Worm (Caenorhabditis elegans) whole organism, L4 larva: ENCODE results near the gene nuo-4.

Experiments used
- F37D6.2 ChIP-seq: sonication (generic microtip); optimal IDR thresholded peaks from 2 replicates; lab custom pipeline; 2016; ENCODE audit warnings: mild to moderate bottlenecking, missing genetic modification characterization, missing compliant biosample characterization
- F44E2.7 ChIP-seq: fragments of 200-800 bp; sonication (Bioruptor generic); IDR thresholded peaks from 2 replicates; pipeline ENCODE4 v2.1.2; 2022; ENCODE audit warnings: missing genetic modification characterization, missing compliant biosample characterization
- T20F7.1 ChIP-seq: fragments of 200-800 bp; sonication (Bioruptor generic); optimal IDR thresholded peaks from 2 replicates; lab custom pipeline; 2018; ENCODE audit warnings: mild to moderate bottlenecking, missing genetic modification characterization, missing compliant biosample characterization
- Y48G9A.11 ChIP-seq: fragments of 200-800 bp; sonication (Bioruptor generic); IDR thresholded peaks from 2 replicates; pipeline ENCODE4 v1.3.6; 2022; ENCODE audit warnings: missing genetic modification reagents, missing genetic modification characterization, missing compliant biosample characterization
- ZK337.2 ChIP-seq: fragments of 200-800 bp; sonication (Bioruptor generic); IDR thresholded peaks from 2 replicates; pipeline ENCODE4 v1.3.6; 2022; ENCODE audit warnings: missing genetic modification reagents, missing genetic modification characterization, missing compliant biosample characterization
- ceh-62 ChIP-seq: sonication (generic microtip); optimal IDR thresholded peaks from 2 replicates; lab custom pipeline; 2017; ENCODE audit warnings: missing biosample characterization, missing genetic modification characterization
- cey-2 ChIP-seq: sonication (generic microtip); optimal IDR thresholded peaks from 3 replicates; lab custom pipeline; 2017; ENCODE audit warnings: missing genetic modification characterization, mild to moderate bottlenecking, missing compliant biosample characterization, antibody characterized with exemption, borderline replicate concordance; ENCODE audit not compliant: insufficient read depth
- daf-12 ChIP-seq: fragments of 150-350 bp; optimal IDR thresholded peaks from 2 replicates; lab custom pipeline; 2014; ENCODE audit warnings: missing biosample characterization, missing genetic modification reagents, missing genetic modification characterization
- daf-16 ChIP-seq, 3 experiments: sonication (generic microtip); optimal IDR thresholded peaks; 2 replicates each; lab custom pipeline; 2016 to 2017; ENCODE audit warnings: missing genetic modification characterization in 3 of 3, missing genetic modification reagents in 3 of 3, mild to moderate bottlenecking in 2 of 3, missing compliant biosample characterization in 2 of 3, missing biosample characterization in 1 of 3, moderate library complexity in 1 of 3
- dmd-6 ChIP-seq: fragments of 200-800 bp; sonication (Bioruptor generic); IDR thresholded peaks from 2 replicates; pipeline ENCODE4 v1.3.6; 2022; ENCODE audit warnings: missing genetic modification reagents, missing genetic modification characterization, missing compliant biosample characterization
- dmd-9 ChIP-seq: fragments of 200-800 bp; sonication (Bioruptor generic); IDR thresholded peaks from 2 replicates; pipeline ENCODE4 v1.3.6; 2022; ENCODE audit warnings: missing genetic modification reagents, missing genetic modification characterization, missing compliant biosample characterization
- dpl-1 ChIP-seq: fragments of 150-350 bp; optimal IDR thresholded peaks from 2 replicates; lab custom pipeline; 2014; ENCODE audit warnings: missing biosample characterization, missing genetic modification reagents, missing genetic modification characterization
- egl-27 ChIP-seq: sonication (generic microtip); optimal IDR thresholded peaks from 3 replicates; lab custom pipeline; 2017; ENCODE audit warnings: missing biosample characterization, missing genetic modification reagents, missing genetic modification characterization
- hif-1 ChIP-seq, 2 experiments: sonication (generic microtip); optimal IDR thresholded peaks; 2 replicates each; lab custom pipeline; 2016 to 2017; ENCODE audit warnings: missing compliant biosample characterization in 2 of 2, missing genetic modification characterization in 2 of 2, missing genetic modification reagents in 2 of 2, missing genotype in 2 of 2, mild to moderate bottlenecking in 1 of 2
- lin-13 ChIP-seq: fragments of 150-350 bp; optimal IDR thresholded peaks from 2 replicates; lab custom pipeline; 2014; ENCODE audit warnings: missing biosample characterization, missing genetic modification reagents, missing genetic modification characterization
- lin-15B ChIP-seq: fragments of 150-350 bp; sonication (generic microtip); optimal IDR thresholded peaks from 3 replicates; lab custom pipeline; 2014; ENCODE audit warnings: missing biosample characterization, missing genetic modification characterization
- lin-29 ChIP-seq: fragments of 200-800 bp; sonication (Bioruptor generic); IDR thresholded peaks from 2 replicates; pipeline ENCODE4 v1.3.6; 2022; ENCODE audit warnings: missing genetic modification reagents, missing genetic modification characterization, missing compliant biosample characterization
- lin-39 ChIP-seq: fragments of 150-350 bp; optimal IDR thresholded peaks from 2 replicates; lab custom pipeline; 2014; ENCODE audit warnings: missing biosample characterization, missing genetic modification reagents, missing genetic modification characterization
- lsy-2 ChIP-seq, 2 experiments: fragments of 150-350 bp in 1 of 2; sonication (generic microtip) in 1 of 2; optimal IDR thresholded peaks; 2 replicates each; lab custom pipeline; 2014 to 2017; ENCODE audit warnings: missing biosample characterization in 2 of 2, missing genetic modification characterization in 2 of 2
- madf-5 ChIP-seq, 2 experiments: fragments of 200-800 bp; sonication (Bioruptor generic); IDR thresholded peaks; 2 replicates each; pipeline ENCODE4 v1.3.6; 2022; ENCODE audit warnings: missing compliant biosample characterization in 2 of 2, missing genetic modification characterization in 2 of 2
- mdt-29 ChIP-seq: fragments of 200-800 bp; sonication (Bioruptor generic); IDR thresholded peaks from 2 replicates; pipeline ENCODE4 v1.3.6; 2022; ENCODE audit warnings: missing genetic modification reagents, missing genetic modification characterization, missing compliant biosample characterization
- mes-2 ChIP-seq: sonication (generic microtip); optimal IDR thresholded peaks from 2 replicates; lab custom pipeline; 2016; ENCODE audit warnings: missing genotype, mild to moderate bottlenecking, missing genetic modification characterization, missing compliant biosample characterization; ENCODE audit not compliant: poor library complexity, severe bottlenecking
- mxl-2 ChIP-seq: fragments of 200-800 bp; sonication (Bioruptor generic); conservative IDR thresholded peaks from 2 replicates; pipeline ENCODE4 v1.3.6; 2022; ENCODE audit warnings: missing genetic modification reagents, missing genetic modification characterization, missing compliant biosample characterization
- mxl-3 ChIP-seq: fragments of 200-800 bp; sonication (Bioruptor generic); optimal IDR thresholded peaks from 2 replicates; lab custom pipeline; 2018; ENCODE audit warnings: mild to moderate bottlenecking, missing genetic modification characterization, missing compliant biosample characterization
- nhr-237 ChIP-seq: sonication (generic microtip); optimal IDR thresholded peaks from 2 replicates; lab custom pipeline; 2017; ENCODE audit warnings: missing biosample characterization, missing genetic modification characterization
- nhr-42 ChIP-seq: fragments of 200-800 bp; sonication (Bioruptor generic); IDR thresholded peaks from 2 replicates; pipeline ENCODE4 v1.3.6; 2022; ENCODE audit warnings: missing genetic modification characterization, missing compliant biosample characterization
- nhr-6 ChIP-seq: fragments of 150-350 bp; optimal IDR thresholded peaks from 2 replicates; lab custom pipeline; 2014; ENCODE audit warnings: missing biosample characterization, missing genetic modification characterization
- nhr-76 ChIP-seq: fragments of 150-350 bp; optimal IDR thresholded peaks from 2 replicates; lab custom pipeline; 2014; ENCODE audit warnings: missing biosample characterization, missing genetic modification characterization
- nhr-77 ChIP-seq: fragments of 150-350 bp; optimal IDR thresholded peaks from 2 replicates; lab custom pipeline; 2014; ENCODE audit warnings: missing biosample characterization, missing genetic modification characterization
- pha-4 ChIP-seq, 2 experiments: fragments of 150-350 bp in 1 of 2; fragments of 200-800 bp in 1 of 2; sonication (Bioruptor generic) in 1 of 2; IDR thresholded peaks in 1 of 2; optimal IDR thresholded peaks in 1 of 2; 2 replicates each; pipeline versions ENCODE4 v1.3.6 to Lab custom; 2014 to 2022; ENCODE audit warnings: missing genetic modification characterization in 2 of 2, missing genetic modification reagents in 2 of 2, missing biosample characterization in 1 of 2, missing compliant biosample characterization in 1 of 2
- php-3 ChIP-seq: fragments of 200-800 bp; sonication (Bioruptor generic); IDR thresholded peaks from 2 replicates; pipeline ENCODE4 v1.3.6; 2022; ENCODE audit warnings: missing genetic modification reagents, missing genetic modification characterization, missing compliant biosample characterization
- spr-3 ChIP-seq: fragments of 200-800 bp; sonication (Bioruptor generic); optimal IDR thresholded peaks from 2 replicates; lab custom pipeline; 2018; ENCODE audit warnings: mild to moderate bottlenecking, missing genetic modification characterization, missing compliant biosample characterization
- tra-1 ChIP-seq: fragments of 200-800 bp; sonication (Bioruptor generic); IDR thresholded peaks from 2 replicates; pipeline ENCODE4 v1.3.6; 2022; ENCODE audit warnings: missing genetic modification reagents, missing genetic modification characterization, missing compliant biosample characterization
- unc-130 ChIP-seq: sonication (generic microtip); optimal IDR thresholded peaks from 2 replicates; lab custom pipeline; 2016; ENCODE audit warnings: missing genetic modification reagents, missing genetic modification characterization, missing compliant biosample characterization
- unc-62 ChIP-seq, 3 experiments: fragments of 150-350 bp in 1 of 3; sonication (generic microtip); optimal IDR thresholded peaks in 2 of 3; peaks in 1 of 3; 1 replicate in 1 of 3; 2 replicates in 2 of 3; lab custom pipeline; 2014 to 2017; ENCODE audit warnings: missing biosample characterization in 3 of 3, missing genetic modification characterization in 3 of 3, missing genetic modification reagents in 3 of 3, missing genotype in 1 of 3
- vab-7 ChIP-seq: fragments of 200-800 bp; sonication (Bioruptor generic); IDR thresholded peaks from 2 replicates; pipeline ENCODE4 v1.3.6; 2022; ENCODE audit warnings: missing genetic modification reagents, missing genetic modification characterization, missing compliant biosample characterization
- zfp-2 ChIP-seq: sonication (generic microtip); optimal IDR thresholded peaks from 2 replicates; lab custom pipeline; 2016; ENCODE audit warnings: mild to moderate bottlenecking, missing genetic modification characterization, missing compliant biosample characterization
- ztf-7 ChIP-seq: fragments of 150-350 bp; optimal IDR thresholded peaks from 2 replicates; lab custom pipeline; 2014; ENCODE audit warnings: missing biosample characterization, missing genetic modification characterization

The nuo-4 gene

ce11 chrIII:7140228-7140710 lies 18.3 kb downstream of the nuo-4 start (continued):
- TF ChIP-seq nhr-42 (GFP tag; lab: Robert Waterston, UW) (no peak), nhr-6 (tag; lab: Kevin White, UChicago) (no peak), tra-1 (no peak), pha-4 (GFP tag; IDR thresholded peaks at IDR 0.05; lab: Robert Waterston, UW) (no peak), pha-4 (tag; optimal IDR thresholded peaks at IDR 0.05; lab: Kevin White, UChicago) (no peak), mxl-3 (GFP tag; lab: Kevin White, UChicago) (no peak)

- TF ChIP-seq vab-7 (GFP tag; lab: Robert Waterston, UW) (no peak), php-3 (GFP tag; lab: Robert Waterston, UW) (no peak), zfp-2 (tag; lab: Kevin White, UChicago) (no peak), lin-39 (tag; lab: Kevin White, UChicago) (no peak), mxl-2 (GFP tag; lab: Robert Waterston, UW) (no peak), F44E2.7 (GFP tag; lab: Robert Waterston, UW) (no peak), dmd-6 (GFP tag; lab: Robert Waterston, UW) (no peak), lin-13 (no peak), pha-4 (GFP tag; IDR thresholded peaks at IDR 0.05; lab: Robert Waterston, UW) (no peak), pha-4 (tag; optimal IDR thresholded peaks at IDR 0.05; lab: Kevin White, UChicago) (no peak), mdt-29 (no peak), ZK337.2 (GFP tag; lab: Robert Waterston, UW) (no peak), unc-62 (GFP tag; optimal IDR thresholded peaks at IDR 0.05 in 1 of 2; lab: Kevin White, UChicago) (no peak), unc-62 (tag; optimal IDR thresholded peaks at IDR 0.05; lab: Kevin White, UChicago) (no peak), egl-27 (tag; lab: Kevin White, UChicago) (no peak)
These were observed 20.4 kb downstream of the nuo-4 start, which contains the start of gene B0280.11 for ce11 chrIII:7138178-7138577. Gene B0280.11, minus strand, starts transcription at chrIII:7138278.

ce11 chrIII:7136015-7136414 lies 22.6 kb downstream of the nuo-4 start, which contains the start of gene B0280.17:
Gene B0280.17, minus strand, starts transcription at chrIII:7136115.
- TF ChIP-seq nhr-237 (tag; lab: Kevin White, UChicago) = no peak
- TF ChIP-seq lin-29 (GFP tag; lab: Robert Waterston, UW) = no peak
- TF ChIP-seq daf-16 (GFP tag; optimal IDR thresholded peaks at IDR 0.05; lab: Kevin White, UChicago) = no peak
- TF ChIP-seq daf-16 (tag; optimal IDR thresholded peaks at IDR 0.05; lab: Kevin White, UChicago) = no peak
- no peak for TF ChIP-seq lin-15B (tag; lab: Kevin White, UChicago)

- TF ChIP-seq Y48G9A.11 = peak; percentile 81
- TF ChIP-seq nhr-42 (GFP tag; lab: Robert Waterston, UW) = no peak
- TF ChIP-seq T20F7.1 (GFP tag; lab: Kevin White, UChicago) = peak; percentile 92
- peak; percentile 46 for TF ChIP-seq mes-2 (tag; lab: Kevin White, UChicago)
- peak in 1 of 2 experiments; percentile 37 for TF ChIP-seq lsy-2 (tag; optimal IDR thresholded peaks at IDR 0.05; lab: Kevin White, UChicago)
- TF ChIP-seq dpl-1 (GFP tag; lab: Kevin White, UChicago) = peak; percentile 50
- no peak for TF ChIP-seq ztf-7 (tag; lab: Kevin White, UChicago)
- TF ChIP-seq daf-16 (GFP tag; optimal IDR thresholded peaks at IDR 0.05; lab: Kevin White, UChicago) = no peak
- peak; percentile 29 for TF ChIP-seq daf-16 (tag; optimal IDR thresholded peaks at IDR 0.05; lab: Kevin White, UChicago)
These were observed 25.1 kb downstream of the nuo-4 start, which contains the start of the genes pot-1 and ggtb-1 for ce11 chrIII:7133559-7133958. Gene pot-1, minus strand, starts transcription at chrIII:7133678. Gene ggtb-1, plus strand, starts transcription at chrIII:7133766.

- TF ChIP-seq dmd-6 (GFP tag; lab: Robert Waterston, UW) = peak; percentile 50
- TF ChIP-seq, all 104 proteins: peak for 1; not testable (repeated sequence) for 103
These were observed 30.0 kb downstream of the nuo-4 start, which contains the start of gene viro-2 for ce11 chrIII:7128601-7129000. Gene viro-2, plus strand, starts transcription at chrIII:7128901.

ce11 chrIII:7124364-7124763 lies 34.2 kb downstream of the nuo-4 start, which contains the start of gene B0280.2:
Gene B0280.2, plus strand, starts transcription at chrIII:7124664.
- TF ChIP-seq dmd-6 (GFP tag; lab: Robert Waterston, UW) (no peak), nhr-77 (tag; lab: Kevin White, UChicago) (no peak), madf-5 (GFP tag; IDR thresholded peaks at IDR 0.05; lab: Robert Waterston, UW) (no peak), php-3 (GFP tag; lab: Robert Waterston, UW) (no peak), dmd-9 (no peak), spr-3 (no peak), hif-1 (tag; optimal IDR thresholded peaks at IDR 0.05; lab: Kevin White, UChicago) (no peak), daf-12 (tag; lab: Kevin White, UChicago) (no peak), F37D6.2 (tag; lab: Kevin White, UChicago) (no peak), mdt-29 (no peak), dpl-1 (GFP tag; lab: Kevin White, UChicago) (no peak), unc-130 (no peak), nhr-76 (tag; lab: Kevin White, UChicago) (no peak), ceh-62 (tag; lab: Kevin White, UChicago) (no peak), cey-2 (tag; lab: Kevin White, UChicago) (no peak)
